Fruit fly (Drosophila melanogaster): ENCODE results near the gene Hsc70-4.

Hsc70-4 gene

DNA sequence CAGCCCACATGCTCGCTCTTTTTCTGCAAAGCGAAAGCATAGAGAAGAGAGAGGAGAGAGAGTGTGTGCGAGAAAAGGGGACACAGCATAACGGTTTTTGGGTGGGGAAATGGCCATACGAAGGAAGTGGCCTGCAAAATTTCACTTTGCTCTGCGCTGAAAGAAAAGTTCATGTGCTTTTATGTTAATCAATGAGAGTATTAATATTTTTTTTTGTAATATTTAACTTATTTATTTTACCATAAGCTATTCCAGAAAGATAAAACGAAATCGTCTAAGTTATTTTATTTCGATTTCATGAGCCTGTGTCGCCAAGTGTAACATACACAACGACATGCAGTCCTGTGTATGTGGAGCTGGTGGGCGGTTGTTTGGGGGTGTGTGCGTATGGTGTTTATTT, 8.0 kb downstream of the Hsc70-4 start (continued):
- TF ChIP-seq E2f1 (GFP tag; IDR thresholded peaks at IDR 0.05) (peak; percentile 76), Kr (GFP tag; optimal IDR thresholded peaks at IDR 0.05) (no peak), Med (GFP tag) (peak; percentile 77), CG10565 (GFP tag; optimal IDR thresholded peaks at IDR 0.05) (no peak), mam (GFP tag; optimal IDR thresholded peaks at IDR 0.05) (peak; percentile 0), sisA (GFP tag; IDR thresholded peaks at IDR 0.05) (peak; percentile 63), Max (GFP tag; optimal IDR thresholded peaks at IDR 0.05) (no peak), fd3F (GFP tag; optimal IDR thresholded peaks at IDR 0.05) (no peak), TFAM (GFP tag; optimal IDR thresholded peaks at IDR 0.05) (no peak), pros (GFP tag; optimal IDR thresholded peaks at IDR 0.05) (no peak), Mrtf (GFP tag; IDR thresholded peaks at IDR 0.05) (peak; percentile 46; the same call in 1 of the 3 replicates), Opbp (GFP tag; IDR thresholded peaks at IDR 0.05; ENCODE audit: partially characterized antibody) (no peak), Hmr (GFP tag; optimal IDR thresholded peaks at IDR 0.05) (peak; percentile 93), grn (GFP tag; optimal IDR thresholded peaks at IDR 0.05) (no peak), CG14667 (GFP tag; IDR thresholded peaks at IDR 0.05) (0 out of 2 replicates have a peak, but pooled peaks have one; percentile 20), vfl (GFP tag; optimal IDR thresholded peaks at IDR 0.05) (no peak), Side (GFP tag; optimal IDR thresholded peaks at IDR 0.05) (no peak), HHEX (GFP tag; optimal IDR thresholded peaks at IDR 0.05) (peak; percentile 42), lola (GFP tag; optimal IDR thresholded peaks at IDR 0.05) (peak in 1 of 3 experiments; percentile 3), CG1832 (GFP tag; optimal IDR thresholded peaks at IDR 0.05) (no peak), odd (GFP tag; optimal IDR thresholded peaks at IDR 0.05) (no peak), p53 (GFP tag; optimal IDR thresholded peaks at IDR 0.05) (no peak), CG6254 (GFP tag; optimal IDR thresholded peaks at IDR 0.05) (no peak), nerfin-1 (tag; optimal IDR thresholded peaks at IDR 0.05) (no peak), sima (GFP tag; optimal IDR thresholded peaks at IDR 0.05) (no peak), schlank (tag; optimal IDR thresholded peaks at IDR 0.05) (peak; percentile 56), Dfd (GFP tag; optimal IDR thresholded peaks at IDR 0.05) (no peak), CG17829 (tag; optimal IDR thresholded peaks at IDR 0.05) (peak; percentile 52), CG1647 (GFP tag; optimal IDR thresholded peaks at IDR 0.05) (no peak), CG17359 (tag; optimal IDR thresholded peaks at IDR 0.05) (peak; percentile 69), h (optimal IDR thresholded peaks at IDR 0.05) (no peak), chinmo (GFP tag; IDR thresholded peaks at IDR 0.05; ENCODE audit: partially characterized antibody) (0 out of 4 replicates have a peak, but pooled peaks have one; percentile 18), Spps (tag; optimal IDR thresholded peaks at IDR 0.05) (no peak), dm (GFP tag; optimal IDR thresholded peaks at IDR 0.05) (no peak), amos (GFP tag; IDR thresholded peaks at IDR 0.05; ENCODE audit: partially characterized antibody) (no peak), CG14441 (GFP tag; IDR thresholded peaks at IDR 0.05) (peak; percentile 73), wdn (GFP tag; IDR thresholded peaks at IDR 0.05) (peak; percentile 64; the same call in 1 of the 2 replicates), CG11093 (GFP tag; IDR thresholded peaks at IDR 0.05) (peak; percentile 63; the same call in 2 of the 3 replicates), Myb (GFP tag; optimal IDR thresholded peaks at IDR 0.05) (no peak), CG12391 (tag; optimal IDR thresholded peaks at IDR 0.05) (peak; percentile 80), tin (GFP tag; optimal IDR thresholded peaks at IDR 0.05) (peak; percentile 3), CG5180 (GFP tag; optimal IDR thresholded peaks at IDR 0.05) (no peak), CG15073 (GFP tag; optimal IDR thresholded peaks at IDR 0.05) (no peak), CG8944 (GFP tag; optimal IDR thresholded peaks at IDR 0.05) (no peak), B-H1 (GFP tag; IDR thresholded peaks at IDR 0.05) (peak; percentile 57; the same call in 2 of the 3 replicates), Atf-2 (GFP tag; optimal IDR thresholded peaks at IDR 0.05) (no peak), CG7357 (GFP tag; IDR thresholded peaks at IDR 0.05) (peak; percentile 48; the same call in 1 of the 3 replicates), CG6272 (GFP tag; IDR thresholded peaks at IDR 0.05) (peak; percentile 53), CG5953 (GFP tag; IDR thresholded peaks at IDR 0.05) (peak; percentile 54; the same call in 1 of the 2 replicates), CG10366 (GFP tag; IDR thresholded peaks at IDR 0.05) (peak; percentile 81), Trl (optimal IDR thresholded peaks at IDR 0.05) (peak; percentile 47 to 60), Trl (GFP tag; optimal IDR thresholded peaks at IDR 0.05) (no peak)
